Fruit fly (Drosophila melanogaster): ENCODE measurements around the gene Mgat2.

Gene Mgat2

dm6 chr3R:30055915-30056544 lies 34.0 kb upstream of the Mgat2 start, which contains the start of the genes Rpp14b and spn-A (continued):
- TF ChIP-seq CG15696 (tag; optimal IDR thresholded peaks at IDR 0.05) (peak; percentile 15), CG31388 (GFP tag; optimal IDR thresholded peaks at IDR 0.05) (no peak), CG13775 (GFP tag; optimal IDR thresholded peaks at IDR 0.05) (peak; percentile 40), Gug (GFP tag; IDR thresholded peaks at IDR 0.05) (peak; percentile 53; the same call in 2 of the 4 replicates), CG14965 (GFP tag; optimal IDR thresholded peaks at IDR 0.05; ENCODE audit: borderline replicate concordance) (no peak), CG1529 (GFP tag; optimal IDR thresholded peaks at IDR 0.05) (no peak), H15 (GFP tag; IDR thresholded peaks at IDR 0.05) (no peak), CG17802 (tag; optimal IDR thresholded peaks at IDR 0.05) (no peak), Hr51 (GFP tag; optimal IDR thresholded peaks at IDR 0.05) (peak in 1 of 2 experiments; percentile 4), trem (tag; optimal IDR thresholded peaks at IDR 0.05) (no peak), NK7.1 (GFP tag; optimal IDR thresholded peaks at IDR 0.05) (no peak), gcm (GFP tag; optimal IDR thresholded peaks at IDR 0.05) (peak; percentile 89), CG2875 (GFP tag; optimal IDR thresholded peaks at IDR 0.05) (no peak), CG15514 (GFP tag; optimal IDR thresholded peaks at IDR 0.05) (no peak), lab (GFP tag; optimal IDR thresholded peaks at IDR 0.05) (no peak), CG14667 (GFP tag; IDR thresholded peaks at IDR 0.05) (no peak), CG3847 (GFP tag; IDR thresholded peaks at IDR 0.05) (peak; percentile 37; the same call in 1 of the 2 replicates), cwo (GFP tag; optimal IDR thresholded peaks at IDR 0.05) (no peak), Atf6 (GFP tag; IDR thresholded peaks at IDR 0.05) (peak; percentile 26; the same call in 1 of the 2 replicates), CG33213 (GFP tag; optimal IDR thresholded peaks at IDR 0.05) (no peak), Eip74EF (GFP tag; optimal IDR thresholded peaks at IDR 0.05) (no peak), crc (GFP tag; optimal IDR thresholded peaks at IDR 0.05) (no peak), CG17829 (tag; optimal IDR thresholded peaks at IDR 0.05) (no peak), esg (GFP tag; conservative IDR thresholded peaks at IDR 0.05) (no peak), caup (GFP tag; optimal IDR thresholded peaks at IDR 0.05; ENCODE audit: severe bottlenecking) (no peak), chif (GFP tag; optimal IDR thresholded peaks at IDR 0.05) (no peak), CG10366 (GFP tag; IDR thresholded peaks at IDR 0.05) (peak; percentile 43; the same call in 1 of the 2 replicates), Vsx1 (GFP tag; optimal IDR thresholded peaks at IDR 0.05) (no peak), CG15479 (GFP tag; optimal IDR thresholded peaks at IDR 0.05) (peak; percentile 81), Xrp1 (GFP tag; IDR thresholded peaks at IDR 0.05) (0 out of 2 replicates have a peak, but pooled peaks have one; percentile 36), E2f2 (GFP tag; IDR thresholded peaks at IDR 0.05) (peak; percentile 56), CG5953 (GFP tag; IDR thresholded peaks at IDR 0.05) (0 out of 2 replicates have a peak, but pooled peaks have one; percentile 4), CG4424 (GFP tag; optimal IDR thresholded peaks at IDR 0.05) (no peak), gem (tag; optimal IDR thresholded peaks at IDR 0.05) (peak; percentile 43), chm (GFP tag; IDR thresholded peaks at IDR 0.05) (0 out of 2 replicates have a peak, but pooled peaks have one; percentile 19), CG16813 (GFP tag; IDR thresholded peaks at IDR 0.05; ENCODE audit: partially characterized antibody) (no peak), CG17612 (GFP tag; IDR thresholded peaks at IDR 0.05) (no peak), pnt (GFP tag; optimal IDR thresholded peaks at IDR 0.05) (no peak), twi (tag; optimal IDR thresholded peaks at IDR 0.05) (no peak), CG8290 (GFP tag; optimal IDR thresholded peaks at IDR 0.05) (no peak), CG8290 (tag; optimal IDR thresholded peaks at IDR 0.05) (peak in 1 of 2 experiments; percentile 61), sug (tag; optimal IDR thresholded peaks at IDR 0.05) (no peak), tin (GFP tag; optimal IDR thresholded peaks at IDR 0.05) (no peak), CG10565 (GFP tag; optimal IDR thresholded peaks at IDR 0.05) (no peak), ERR (GFP tag; optimal IDR thresholded peaks at IDR 0.05) (no peak), CG14441 (GFP tag; IDR thresholded peaks at IDR 0.05) (peak; percentile 41; the same call in 1 of the 2 replicates), fd3F (GFP tag; optimal IDR thresholded peaks at IDR 0.05) (no peak), D19A (tag; optimal IDR thresholded peaks at IDR 0.05) (no peak), CG11456 (GFP tag; IDR thresholded peaks at IDR 0.05) (peak; percentile 63; the same call in 1 of the 3 replicates)

Data from whole organism, embryonic.